Worm (Caenorhabditis elegans): ENCODE measurements around the gene nhr-132.

Gene nhr-132

DNA sequence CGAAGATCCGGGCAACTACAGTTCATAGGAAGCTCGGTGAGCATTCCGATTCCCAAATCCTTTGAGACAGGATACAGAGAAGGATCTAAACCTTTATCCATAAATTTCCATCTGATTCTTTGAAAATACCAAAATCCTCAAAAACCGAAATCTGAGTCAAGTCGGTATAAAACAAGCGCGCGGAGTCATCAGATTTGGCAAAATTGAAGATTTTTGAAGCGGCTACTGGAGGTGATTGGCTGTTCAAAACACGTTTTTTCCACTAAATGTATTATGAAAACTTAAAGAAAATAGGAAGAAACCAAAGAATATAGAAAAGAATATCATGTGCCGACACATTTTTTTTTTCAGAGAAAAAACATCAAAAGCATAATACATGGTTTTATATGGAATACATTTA is 40.4 kb downstream of the nhr-132 start, which contains the start of gene C14C6.13:
TSS of gene C14C6.13 (minus strand) at position 101 of the 400 bp plus-strand sequence.
- TF ChIP-seq lin-54 (GFP tag; optimal IDR thresholded peaks at IDR 0.05): no peak
- no peak for TF ChIP-seq T26A5.8 (tag; optimal IDR thresholded peaks at IDR 0.05)
- no peak for TF ChIP-seq hlh-12 (tag; optimal IDR thresholded peaks at IDR 0.05)
- TF ChIP-seq mel-28 (tag; optimal IDR thresholded peaks at IDR 0.05; ENCODE audit: borderline replicate concordance): no peak
- TF ChIP-seq atf-7 (tag; optimal IDR thresholded peaks at IDR 0.05): no peak

- no peak for TF ChIP-seq zfh-2 (GFP tag; conservative IDR thresholded peaks at IDR 0.05)
- no peak for TF ChIP-seq mel-28 (tag; optimal IDR thresholded peaks at IDR 0.05; ENCODE audit: borderline replicate concordance)
- no peak for TF ChIP-seq chd-7 (tag; optimal IDR thresholded peaks at IDR 0.05)
- no peak for TF ChIP-seq madf-3 (GFP tag; IDR thresholded peaks at IDR 0.05)
- TF ChIP-seq B0336.3 (GFP tag; IDR thresholded peaks at IDR 0.05): no peak
- TF ChIP-seq ets-4 (GFP tag; optimal IDR thresholded peaks at IDR 0.05): no peak
- TF ChIP-seq ZK185.1 (tag; optimal IDR thresholded peaks at IDR 0.05; ENCODE audit: poor library complexity, severe bottlenecking): no peak
- TF ChIP-seq F52B5.7 (tag; optimal IDR thresholded peaks at IDR 0.05): no peak
- no peak for TF ChIP-seq egl-44 (GFP tag; IDR thresholded peaks at IDR 0.05)
- TF ChIP-seq akir-1 (GFP tag; optimal IDR thresholded peaks at IDR 0.05): no peak
- no peak for TF ChIP-seq nhr-90 (tag; optimal IDR thresholded peaks at IDR 0.05)
- no peak for TF ChIP-seq nhr-80 (tag; optimal IDR thresholded peaks at IDR 0.05)
- no peak for TF ChIP-seq dpl-1 (GFP tag; optimal IDR thresholded peaks at IDR 0.05)
- TF ChIP-seq B0035.1 (tag; optimal IDR thresholded peaks at IDR 0.05): no peak
- TF ChIP-seq die-1 (tag; optimal IDR thresholded peaks at IDR 0.05): no peak
- TF ChIP-seq Y95B8A.8 (GFP tag; IDR thresholded peaks at IDR 0.05): no peak
Observed at ce11 chrV:576070-576469, 41.8 kb downstream of the nhr-132 start, which contains the start of gene K06H6.5. Gene K06H6.5, plus strand, starts transcription at chrV:576370.

DNA sequence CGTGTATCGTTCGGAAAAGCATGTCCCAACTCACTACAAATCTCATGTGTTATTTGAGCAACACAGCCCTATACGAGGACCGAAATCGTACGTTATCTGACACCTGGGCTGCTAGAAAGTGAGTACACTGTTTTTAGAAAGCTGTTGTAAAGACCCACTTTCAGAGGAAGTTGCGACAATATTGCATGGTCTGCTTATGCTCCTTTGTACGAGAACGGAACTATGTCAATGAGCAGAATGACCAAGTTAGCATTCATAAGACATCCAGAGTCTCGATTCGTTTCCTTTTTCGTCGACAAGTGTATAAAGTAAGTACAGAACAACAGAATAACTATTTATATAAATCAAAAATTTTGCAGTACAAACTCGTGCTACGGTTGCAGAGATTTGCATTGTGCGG is 42.7 kb downstream of the nhr-132 start:
- TF ChIP-seq sea-2 (GFP tag; IDR thresholded peaks at IDR 0.05): no peak
- TF ChIP-seq egrh-3 (GFP tag; IDR thresholded peaks at IDR 0.05): no peak
- no peak for TF ChIP-seq dpff-1 (tag; optimal IDR thresholded peaks at IDR 0.05)
- TF ChIP-seq rec-8 (tag; optimal IDR thresholded peaks at IDR 0.05): no peak
- no peak for TF ChIP-seq F10E7.11 (tag; optimal IDR thresholded peaks at IDR 0.05)
- no peak for TF ChIP-seq atf-7 (tag; optimal IDR thresholded peaks at IDR 0.05)
- no peak for TF ChIP-seq lir-1 (GFP tag; conservative IDR thresholded peaks at IDR 0.05)
- TF ChIP-seq ceh-91 (GFP tag; IDR thresholded peaks at IDR 0.05): no peak
- no peak for TF ChIP-seq mcd-1 (GFP tag; IDR thresholded peaks at IDR 0.05)
- TF ChIP-seq ztf-18 (tag; optimal IDR thresholded peaks at IDR 0.05): no peak
- no peak for TF ChIP-seq madf-10 (tag; optimal IDR thresholded peaks at IDR 0.05)
- TF ChIP-seq K11D2.4 (GFP tag; IDR thresholded peaks at IDR 0.05): no peak
- no peak for TF ChIP-seq ztf-3 (GFP tag; optimal IDR thresholded peaks at IDR 0.05)
- TF ChIP-seq Y67H2A.10 (GFP tag; conservative IDR thresholded peaks at IDR 0.05): no peak
- no peak for TF ChIP-seq snpc-1.1 (tag; optimal IDR thresholded peaks at IDR 0.05; ENCODE audit: insufficient read depth)
- TF ChIP-seq B0261.1 (tag; optimal IDR thresholded peaks at IDR 0.05): no peak
- TF ChIP-seq B0019.2 (GFP tag; conservative IDR thresholded peaks at IDR 0.05): no peak

- TF ChIP-seq akir-1 (GFP tag; optimal IDR thresholded peaks at IDR 0.05): no peak
- TF ChIP-seq hlh-12 (tag; optimal IDR thresholded peaks at IDR 0.05): no peak
- no peak for TF ChIP-seq F57C9.4 (tag; optimal IDR thresholded peaks at IDR 0.05)
- no peak for TF ChIP-seq sea-2 (GFP tag; IDR thresholded peaks at IDR 0.05)
- no peak for TF ChIP-seq ama-1 (optimal IDR thresholded peaks at IDR 0.05)
- no peak for TF ChIP-seq ama-1 (GFP tag; optimal IDR thresholded peaks at IDR 0.05)
- no peak for TF ChIP-seq nhr-120 (GFP tag; IDR thresholded peaks at IDR 0.05)
- TF ChIP-seq ets-4 (GFP tag; optimal IDR thresholded peaks at IDR 0.05): no peak
- TF ChIP-seq lsy-27 (tag; optimal IDR thresholded peaks at IDR 0.05; ENCODE audit: borderline replicate concordance, insufficient read depth): no peak
- no peak for TF ChIP-seq mxl-1 (tag; optimal IDR thresholded peaks at IDR 0.05)
- no peak for TF ChIP-seq F23B12.7 (tag; optimal IDR thresholded peaks at IDR 0.05; ENCODE audit: insufficient read depth)
- TF ChIP-seq let-607 (tag; optimal IDR thresholded peaks at IDR 0.05): no peak
- no peak for TF ChIP-seq snpc-4 (GFP tag; optimal IDR thresholded peaks at IDR 0.05)
- TF ChIP-seq snpc-4 (tag; optimal IDR thresholded peaks at IDR 0.05): no peak
- TF ChIP-seq die-1 (tag; optimal IDR thresholded peaks at IDR 0.05): no peak
Observed at ce11 chrV:578977-579376, 44.7 kb downstream of the nhr-132 start, which contains the start of gene K06H6.4. Gene K06H6.4, plus strand, starts transcription at chrV:579277.

Data from whole organism, young adult.